Fruit fly (Drosophila melanogaster): ENCODE results near the gene CG15177.

The CG15177 gene

dm6 chr3R:6678480-6678879 lies 49.4 kb upstream of the CG15177 start, which contains the start of gene lab (continued):
- TF ChIP-seq CG10431 (GFP tag; optimal IDR thresholded peaks at IDR 0.05) (no peak), ab (GFP tag; optimal IDR thresholded peaks at IDR 0.05) (no peak), chinmo (GFP tag; IDR thresholded peaks at IDR 0.05; ENCODE audit: partially characterized antibody) (peak; percentile 31; the same call in 1 of the 4 replicates), Dip2 (GFP tag; IDR thresholded peaks at IDR 0.05) (no peak), grn (GFP tag; optimal IDR thresholded peaks at IDR 0.05) (peak; percentile 28), rib (GFP tag; IDR thresholded peaks at IDR 0.05) (no peak), Med (GFP tag) (peak; percentile 68), Ssrp (tag; optimal IDR thresholded peaks at IDR 0.05) (no peak), Doc3 (GFP tag; IDR thresholded peaks at IDR 0.05; ENCODE audit: partially characterized antibody) (no peak), Fer2 (tag; optimal IDR thresholded peaks at IDR 0.05) (no peak), CG34422 (GFP tag; IDR thresholded peaks at IDR 0.05) (peak; percentile 32; the same call in 1 of the 3 replicates), eyg (GFP tag; optimal IDR thresholded peaks at IDR 0.05) (no peak), peb (GFP tag; IDR thresholded peaks at IDR 0.05) (no peak), CG5180 (GFP tag; optimal IDR thresholded peaks at IDR 0.05) (peak; percentile 85), CG17359 (tag; optimal IDR thresholded peaks at IDR 0.05) (no peak), CG18011 (GFP tag; optimal IDR thresholded peaks at IDR 0.05) (no peak), MTF-1 (GFP tag; optimal IDR thresholded peaks at IDR 0.05; ENCODE audit: borderline replicate concordance) (no peak), nerfin-2 (GFP tag; IDR thresholded peaks at IDR 0.05; ENCODE audit: partially characterized antibody) (0 out of 2 replicates have a peak, but pooled peaks have one; percentile 30), CG12155 (GFP tag; optimal IDR thresholded peaks at IDR 0.05) (no peak), GATAe (GFP tag; conservative IDR thresholded peaks at IDR 0.05) (peak; percentile 71), CG10366 (GFP tag; IDR thresholded peaks at IDR 0.05) (no peak), sens (GFP tag) (peak; percentile 62), CG3995 (GFP tag; optimal IDR thresholded peaks at IDR 0.05) (peak; percentile 4), dmrt99B (tag; optimal IDR thresholded peaks at IDR 0.05) (no peak), amos (GFP tag; IDR thresholded peaks at IDR 0.05; ENCODE audit: partially characterized antibody) (no peak; the same call in 1 of the 2 replicates), CG30431 (GFP tag; optimal IDR thresholded peaks at IDR 0.05) (no peak), Tbp (GFP tag; optimal IDR thresholded peaks at IDR 0.05) (no peak), CG8089 (GFP tag; optimal IDR thresholded peaks at IDR 0.05) (no peak), CG9215 (GFP tag; IDR thresholded peaks at IDR 0.05) (no peak), CG14014 (GFP tag; IDR thresholded peaks at IDR 0.05) (no peak), BEAF-32 (GFP tag; optimal IDR thresholded peaks at IDR 0.05) (no peak), vvl (GFP tag; IDR thresholded peaks at IDR 0.05) (0 out of 2 replicates have a peak, but pooled peaks have one; percentile 21), zen (tag; optimal IDR thresholded peaks at IDR 0.05) (peak; percentile 10), CG12391 (tag; optimal IDR thresholded peaks at IDR 0.05) (no peak), ems (GFP tag; optimal IDR thresholded peaks at IDR 0.05) (no peak), CHES-1-like (GFP tag; optimal IDR thresholded peaks at IDR 0.05) (no peak), pb (GFP tag; optimal IDR thresholded peaks at IDR 0.05) (peak; percentile 10), Chrac-16 (GFP tag; optimal IDR thresholded peaks at IDR 0.05) (no peak), CG4404 (GFP tag; IDR thresholded peaks at IDR 0.05) (no peak), maf-S (GFP tag; optimal IDR thresholded peaks at IDR 0.05) (no peak), TFAM (GFP tag; optimal IDR thresholded peaks at IDR 0.05) (no peak), CG10543 (GFP tag; optimal IDR thresholded peaks at IDR 0.05) (no peak), mam (GFP tag; optimal IDR thresholded peaks at IDR 0.05) (no peak), Jarid2 (GFP tag; optimal IDR thresholded peaks at IDR 0.05) (peak; percentile 92), CG10462 (GFP tag; optimal IDR thresholded peaks at IDR 0.05) (no peak), odd (GFP tag; optimal IDR thresholded peaks at IDR 0.05) (peak; percentile 10), ttk (GFP tag; IDR thresholded peaks at IDR 0.05) (no peak), Scr (GFP tag; IDR thresholded peaks at IDR 0.05; ENCODE audit: partially characterized antibody) (0 out of 2 replicates have a peak, but pooled peaks have one; percentile 17), klu (GFP tag; IDR thresholded peaks at IDR 0.05) (no peak), Sox102F (GFP tag; optimal IDR thresholded peaks at IDR 0.05) (no peak), CG32532 (GFP tag; IDR thresholded peaks at IDR 0.05) (no peak)
